Worm (Caenorhabditis elegans) whole organism, L4 larva: ENCODE results near the gene F58B4.2.

Experiments
- D1046.2 ChIP-seq: fragments of 200-800 bp; sonication (Bioruptor generic); IDR thresholded peaks from 2 replicates; pipeline ENCODE4 v1.3.6; 2022; ENCODE audit warnings: missing genetic modification characterization, missing compliant biosample characterization
- F44E2.7 ChIP-seq: fragments of 200-800 bp; sonication (Bioruptor generic); IDR thresholded peaks from 2 replicates; pipeline ENCODE4 v2.1.2; 2022; ENCODE audit warnings: missing genetic modification characterization, missing compliant biosample characterization
- R02D3.7 ChIP-seq: fragments of 150-350 bp; sonication (generic microtip); optimal IDR thresholded peaks from 3 replicates; lab custom pipeline; 2014; ENCODE audit warnings: missing biosample characterization, missing genetic modification characterization
- ZK337.2 ChIP-seq: fragments of 200-800 bp; sonication (Bioruptor generic); IDR thresholded peaks from 2 replicates; pipeline ENCODE4 v1.3.6; 2022; ENCODE audit warnings: missing genetic modification reagents, missing genetic modification characterization, missing compliant biosample characterization
- ama-1 ChIP-seq: fragments of 150-350 bp; optimal IDR thresholded peaks from 2 replicates; lab custom pipeline; 2014; ENCODE audit warnings: inconsistent platforms, mixed read lengths
- arid-1 ChIP-seq: fragments of 200-800 bp; sonication (Bioruptor generic); conservative IDR thresholded peaks from 2 replicates; pipeline ENCODE4 v1.3.6; 2022; ENCODE audit warnings: missing genetic modification reagents, missing genetic modification characterization, missing compliant biosample characterization
- ceh-20 ChIP-seq: fragments of 200-800 bp; sonication (Bioruptor generic); IDR thresholded peaks from 2 replicates; pipeline ENCODE4 v1.3.6; 2022; ENCODE audit warnings: missing genetic modification reagents, missing genetic modification characterization, missing compliant biosample characterization
- ceh-28 ChIP-seq: fragments of 150-350 bp; optimal IDR thresholded peaks from 2 replicates; lab custom pipeline; 2014; ENCODE audit warnings: missing biosample characterization, missing genetic modification reagents, missing genetic modification characterization
- ceh-32 ChIP-seq: sonication (generic microtip); optimal IDR thresholded peaks from 2 replicates; lab custom pipeline; 2016; ENCODE audit warnings: mild to moderate bottlenecking, missing genetic modification characterization, missing compliant biosample characterization; ENCODE audit not compliant: poor library complexity
- ceh-82 ChIP-seq: sonication (generic microtip); optimal IDR thresholded peaks from 2 replicates; lab custom pipeline; 2017; ENCODE audit warnings: missing biosample characterization, missing genetic modification characterization
- ctbp-1 ChIP-seq: fragments of 200-800 bp; sonication (Bioruptor generic); IDR thresholded peaks from 2 replicates; pipeline ENCODE4 v1.3.6; 2022; ENCODE audit warnings: missing genetic modification reagents, missing genetic modification characterization, missing compliant biosample characterization
- daf-16 ChIP-seq, 3 experiments: sonication (generic microtip); optimal IDR thresholded peaks; 2 replicates each; lab custom pipeline; 2016 to 2017; ENCODE audit warnings: missing genetic modification characterization in 3 of 3, missing genetic modification reagents in 3 of 3, mild to moderate bottlenecking in 2 of 3, missing compliant biosample characterization in 2 of 3, missing biosample characterization in 1 of 3, moderate library complexity in 1 of 3
- dmd-8 ChIP-seq: fragments of 200-800 bp; sonication (Bioruptor generic); IDR thresholded peaks from 2 replicates; pipeline ENCODE4 v1.3.6; 2022; ENCODE audit warnings: missing genetic modification characterization, missing compliant biosample characterization
- dpl-1 ChIP-seq: fragments of 150-350 bp; optimal IDR thresholded peaks from 2 replicates; lab custom pipeline; 2014; ENCODE audit warnings: missing biosample characterization, missing genetic modification reagents, missing genetic modification characterization
- duxl-1 ChIP-seq: sonication (generic microtip); optimal IDR thresholded peaks from 2 replicates; lab custom pipeline; 2016; ENCODE audit warnings: mild to moderate bottlenecking, missing genetic modification characterization, moderate library complexity, missing compliant biosample characterization; ENCODE audit not compliant: poor library complexity
- gei-8 ChIP-seq: fragments of 200-800 bp; sonication (Bioruptor generic); optimal IDR thresholded peaks from 2 replicates; lab custom pipeline; 2018; ENCODE audit warnings: mild to moderate bottlenecking, missing genetic modification characterization, missing compliant biosample characterization
- hif-1 ChIP-seq, 2 experiments: sonication (generic microtip); optimal IDR thresholded peaks; 2 replicates each; lab custom pipeline; 2016 to 2017; ENCODE audit warnings: missing compliant biosample characterization in 2 of 2, missing genetic modification characterization in 2 of 2, missing genetic modification reagents in 2 of 2, missing genotype in 2 of 2, mild to moderate bottlenecking in 1 of 2
- hlh-11 ChIP-seq: fragments of 200-800 bp; sonication (Bioruptor generic); optimal IDR thresholded peaks from 2 replicates; lab custom pipeline; 2018; ENCODE audit warnings: mild to moderate bottlenecking, missing genetic modification characterization, missing compliant biosample characterization
- hlh-30 ChIP-seq: sonication (generic microtip); optimal IDR thresholded peaks from 2 replicates; lab custom pipeline; 2017; ENCODE audit warnings: antibody characterized with exemption, mild to moderate bottlenecking, missing genetic modification characterization, missing compliant biosample characterization; ENCODE audit not compliant: insufficient read depth
- hmg-1.1 ChIP-seq: fragments of 200-800 bp; sonication (Bioruptor generic); IDR thresholded peaks from 2 replicates; pipeline ENCODE4 v1.3.6; 2022; ENCODE audit warnings: missing genetic modification reagents, missing genetic modification characterization, missing compliant biosample characterization
- jun-1 ChIP-seq: fragments of 150-350 bp; optimal IDR thresholded peaks from 2 replicates; lab custom pipeline; 2014; ENCODE audit warnings: missing biosample characterization, missing genetic modification reagents, missing genetic modification characterization
- lim-7 ChIP-seq: fragments of 200-800 bp; sonication (Bioruptor generic); IDR thresholded peaks from 2 replicates; pipeline ENCODE4 v1.3.6; 2022; ENCODE audit warnings: missing genetic modification characterization, missing compliant biosample characterization
- lin-38 ChIP-seq: fragments of 200-800 bp; sonication (Bioruptor generic); IDR thresholded peaks from 2 replicates; pipeline ENCODE4 v1.3.6; 2022; ENCODE audit warnings: missing genetic modification reagents, missing genetic modification characterization, missing compliant biosample characterization
- lin-39 ChIP-seq: fragments of 150-350 bp; optimal IDR thresholded peaks from 2 replicates; lab custom pipeline; 2014; ENCODE audit warnings: missing biosample characterization, missing genetic modification reagents, missing genetic modification characterization
- lsy-2 ChIP-seq, 2 experiments: fragments of 150-350 bp in 1 of 2; sonication (generic microtip) in 1 of 2; optimal IDR thresholded peaks; 2 replicates each; lab custom pipeline; 2014 to 2017; ENCODE audit warnings: missing biosample characterization in 2 of 2, missing genetic modification characterization in 2 of 2
- mdl-1 ChIP-seq, 2 experiments: fragments of 150-350 bp in 1 of 2; sonication (generic microtip) in 1 of 2; optimal IDR thresholded peaks; 2 replicates each; lab custom pipeline; 2014 to 2017; ENCODE audit warnings: missing biosample characterization in 2 of 2, missing genetic modification characterization in 2 of 2
- mes-2 ChIP-seq: sonication (generic microtip); optimal IDR thresholded peaks from 2 replicates; lab custom pipeline; 2016; ENCODE audit warnings: missing genotype, mild to moderate bottlenecking, missing genetic modification characterization, missing compliant biosample characterization; ENCODE audit not compliant: poor library complexity, severe bottlenecking
- nhr-10 ChIP-seq: fragments of 150-350 bp; optimal IDR thresholded peaks from 2 replicates; lab custom pipeline; 2014; ENCODE audit warnings: missing biosample characterization, missing genetic modification characterization
- nhr-102 ChIP-seq: sonication (generic microtip); optimal IDR thresholded peaks from 2 replicates; lab custom pipeline; 2016; ENCODE audit warnings: mild to moderate bottlenecking, missing genetic modification characterization, moderate library complexity, missing compliant biosample characterization
- nhr-11 ChIP-seq: fragments of 150-350 bp; optimal IDR thresholded peaks from 2 replicates; lab custom pipeline; 2014; ENCODE audit warnings: missing biosample characterization, missing genetic modification characterization
- nhr-25 ChIP-seq: sonication (generic microtip); optimal IDR thresholded peaks from 2 replicates; lab custom pipeline; 2017; ENCODE audit warnings: missing genetic modification characterization, mild to moderate bottlenecking, missing compliant biosample characterization, antibody characterized with exemption, moderate library complexity, borderline replicate concordance; ENCODE audit not compliant: insufficient read depth
- nhr-42 ChIP-seq: fragments of 200-800 bp; sonication (Bioruptor generic); IDR thresholded peaks from 2 replicates; pipeline ENCODE4 v1.3.6; 2022; ENCODE audit warnings: missing genetic modification characterization, missing compliant biosample characterization
- nhr-48 ChIP-seq: sonication (generic microtip); optimal IDR thresholded peaks from 2 replicates; lab custom pipeline; 2016; ENCODE audit warnings: mild to moderate bottlenecking, missing genetic modification characterization, missing compliant biosample characterization
- nhr-6 ChIP-seq: fragments of 150-350 bp; optimal IDR thresholded peaks from 2 replicates; lab custom pipeline; 2014; ENCODE audit warnings: missing biosample characterization, missing genetic modification characterization
- nhr-77 ChIP-seq: fragments of 150-350 bp; optimal IDR thresholded peaks from 2 replicates; lab custom pipeline; 2014; ENCODE audit warnings: missing biosample characterization, missing genetic modification characterization
- pha-4 ChIP-seq, 2 experiments: fragments of 150-350 bp in 1 of 2; fragments of 200-800 bp in 1 of 2; sonication (Bioruptor generic) in 1 of 2; IDR thresholded peaks in 1 of 2; optimal IDR thresholded peaks in 1 of 2; 2 replicates each; pipeline versions ENCODE4 v1.3.6 to Lab custom; 2014 to 2022; ENCODE audit warnings: missing genetic modification characterization in 2 of 2, missing genetic modification reagents in 2 of 2, missing biosample characterization in 1 of 2, missing compliant biosample characterization in 1 of 2
- rbr-2 ChIP-seq: sonication (generic microtip); optimal IDR thresholded peaks from 2 replicates; lab custom pipeline; 2016; ENCODE audit warnings: missing genotype, missing genetic modification characterization, missing compliant biosample characterization
- saeg-2 ChIP-seq: fragments of 200-800 bp; sonication (Bioruptor generic); IDR thresholded peaks from 2 replicates; pipeline ENCODE4 v1.3.6; 2022; ENCODE audit warnings: missing genetic modification reagents, missing genetic modification characterization, missing compliant biosample characterization
- set-16 ChIP-seq: fragments of 200-800 bp; sonication (Bioruptor generic); IDR thresholded peaks from 2 replicates; pipeline ENCODE4 v1.3.6; 2022; ENCODE audit warnings: missing genetic modification reagents, missing genetic modification characterization, missing compliant biosample characterization
- snpc-1.2 ChIP-seq: fragments of 200-800 bp; sonication (Bioruptor generic); IDR thresholded peaks from 2 replicates; pipeline ENCODE4 v1.3.6; 2022; ENCODE audit warnings: missing genetic modification reagents, missing genetic modification characterization, missing compliant biosample characterization
- tra-1 ChIP-seq: fragments of 200-800 bp; sonication (Bioruptor generic); IDR thresholded peaks from 2 replicates; pipeline ENCODE4 v1.3.6; 2022; ENCODE audit warnings: missing genetic modification reagents, missing genetic modification characterization, missing compliant biosample characterization
- unc-130 ChIP-seq: sonication (generic microtip); optimal IDR thresholded peaks from 2 replicates; lab custom pipeline; 2016; ENCODE audit warnings: missing genetic modification reagents, missing genetic modification characterization, missing compliant biosample characterization
- unc-62 ChIP-seq, 3 experiments: fragments of 150-350 bp in 1 of 3; sonication (generic microtip); optimal IDR thresholded peaks in 2 of 3; peaks in 1 of 3; 1 replicate in 1 of 3; 2 replicates in 2 of 3; lab custom pipeline; 2014 to 2017; ENCODE audit warnings: missing biosample characterization in 3 of 3, missing genetic modification characterization in 3 of 3, missing genetic modification reagents in 3 of 3, missing genotype in 1 of 3
- vab-7 ChIP-seq: fragments of 200-800 bp; sonication (Bioruptor generic); IDR thresholded peaks from 2 replicates; pipeline ENCODE4 v1.3.6; 2022; ENCODE audit warnings: missing genetic modification reagents, missing genetic modification characterization, missing compliant biosample characterization
- zfp-3 ChIP-seq: fragments of 200-800 bp; sonication (Bioruptor generic); conservative IDR thresholded peaks from 2 replicates; pipeline ENCODE4 v1.3.6; 2022; ENCODE audit warnings: missing genetic modification reagents, missing genetic modification characterization, missing compliant biosample characterization

F58B4.2 gene

ce11 chrV:10873190-10873589 is 45.1 kb downstream of the F58B4.2 start:
- TF ChIP-seq hlh-30 (tag; lab: Kevin White, UChicago) (peak; percentile 39), nhr-102 (tag; lab: Kevin White, UChicago) (no peak), R02D3.7 (tag; lab: Kevin White, UChicago) (no peak), daf-16 (GFP tag; optimal IDR thresholded peaks at IDR 0.05; lab: Kevin White, UChicago) (no peak), daf-16 (tag; optimal IDR thresholded peaks at IDR 0.05; lab: Kevin White, UChicago) (peak; percentile 0), mdl-1 (tag; optimal IDR thresholded peaks at IDR 0.05; lab: Kevin White, UChicago) (peak in 1 of 2 experiments; percentile 18), ceh-20 (GFP tag; lab: Robert Waterston, UW) (no peak), saeg-2 (GFP tag; lab: Robert Waterston, UW) (no peak), nhr-11 (tag; lab: Kevin White, UChicago) (no peak), jun-1 (tag; lab: Kevin White, UChicago) (no peak), unc-62 (GFP tag; optimal IDR thresholded peaks at IDR 0.05 in 1 of 2; lab: Kevin White, UChicago) (peak in 1 of 2 experiments; percentile 76), unc-62 (tag; optimal IDR thresholded peaks at IDR 0.05; lab: Kevin White, UChicago) (no peak), zfp-3 (GFP tag; lab: Robert Waterston, UW) (no peak), ceh-82 (tag; lab: Kevin White, UChicago) (no peak)
- TF ChIP-seq, all 104 proteins: peak for 4

DNA sequence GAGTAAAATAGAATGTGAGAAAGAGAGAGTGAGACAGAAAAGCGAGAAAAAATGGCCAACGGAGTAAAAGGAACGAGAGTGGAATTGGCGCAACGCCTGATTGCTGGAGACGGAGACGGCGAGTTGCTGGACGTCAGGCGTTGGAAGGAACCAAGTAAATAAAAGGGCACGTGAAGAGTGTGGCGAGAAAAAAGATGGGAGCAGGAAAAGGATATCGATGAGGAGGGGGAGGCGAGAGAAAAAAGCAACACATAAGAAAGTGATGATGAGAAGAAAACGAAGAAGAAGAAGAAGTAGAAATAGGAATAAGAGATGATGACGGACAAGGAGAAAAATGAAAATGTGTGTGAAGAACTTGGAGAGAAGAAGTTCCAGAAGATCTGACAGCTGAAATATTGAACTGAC is 46.8 kb downstream of the F58B4.2 start:
- peak; percentile 60; the same call in 1 of the 2 replicates for TF ChIP-seq set-16 (GFP tag; lab: Robert Waterston, UW)
- no peak for TF ChIP-seq nhr-42 (GFP tag; lab: Robert Waterston, UW)
- TF ChIP-seq hlh-30 (tag; lab: Kevin White, UChicago), result peak; percentile 99
- TF ChIP-seq daf-16 (GFP tag; optimal IDR thresholded peaks at IDR 0.05; lab: Kevin White, UChicago), result no peak
- peak; percentile 45 for TF ChIP-seq daf-16 (tag; optimal IDR thresholded peaks at IDR 0.05; lab: Kevin White, UChicago)
- TF ChIP-seq ceh-32 (tag; lab: Kevin White, UChicago), result peak; percentile 12
- peak; percentile 67 for TF ChIP-seq nhr-77
- peak; percentile 47 for TF ChIP-seq gei-8 (GFP tag; lab: Kevin White, UChicago)
- TF ChIP-seq lin-39 (tag; lab: Kevin White, UChicago), result no peak
- TF ChIP-seq dpl-1, result peak; percentile 41
- TF ChIP-seq hlh-11, result peak; percentile 93
- peak; percentile 20 for TF ChIP-seq ceh-28
- no peak for TF ChIP-seq unc-130 (GFP tag; lab: Kevin White, UChicago)
- peak; percentile 78 for TF ChIP-seq nhr-6 (tag; lab: Kevin White, UChicago)
- no peak for TF ChIP-seq F44E2.7
- TF ChIP-seq tra-1 (GFP tag; lab: Robert Waterston, UW), result peak; percentile 73
- TF ChIP-seq ctbp-1 (GFP tag; lab: Robert Waterston, UW), result peak; percentile 91
- no peak for TF ChIP-seq D1046.2
- peak; percentile 53 for TF ChIP-seq mes-2 (tag; lab: Kevin White, UChicago)
- TF ChIP-seq nhr-102 (tag; lab: Kevin White, UChicago), result peak; percentile 17
- no peak for TF ChIP-seq arid-1 (GFP tag; lab: Robert Waterston, UW)
- no peak for TF ChIP-seq ama-1 (lab: Kevin White, UChicago)
- no peak for TF ChIP-seq lim-7 (GFP tag; lab: Robert Waterston, UW)
- peak; percentile 59 for TF ChIP-seq nhr-10 (tag; lab: Kevin White, UChicago)
- TF ChIP-seq dmd-8, result no peak
- no peak for TF ChIP-seq snpc-1.2
- TF ChIP-seq vab-7 (GFP tag; lab: Robert Waterston, UW), result peak; percentile 42; the same call in 1 of the 2 replicates
- TF ChIP-seq ZK337.2 (GFP tag; lab: Robert Waterston, UW), result peak; percentile 43; the same call in 1 of the 2 replicates
- peak in 1 of 2 experiments; percentile 67 for TF ChIP-seq hif-1 (tag; optimal IDR thresholded peaks at IDR 0.05; lab: Kevin White, UChicago)
- peak; percentile 87 for TF ChIP-seq hmg-1.1 (GFP tag; lab: Robert Waterston, UW)
- TF ChIP-seq ceh-20 (GFP tag; lab: Robert Waterston, UW), result peak; percentile 52; the same call in 1 of the 2 replicates
- TF ChIP-seq rbr-2 (tag; lab: Kevin White, UChicago), result peak; percentile 75
- TF ChIP-seq lsy-2 (tag; optimal IDR thresholded peaks at IDR 0.05; lab: Kevin White, UChicago), result peak; percentile 76 to 79
- peak; percentile 28 for TF ChIP-seq nhr-48 (tag; lab: Kevin White, UChicago)
- no peak for TF ChIP-seq duxl-1 (tag; lab: Kevin White, UChicago)
- TF ChIP-seq pha-4 (GFP tag; IDR thresholded peaks at IDR 0.05; lab: Robert Waterston, UW), result no peak
- TF ChIP-seq pha-4 (tag; optimal IDR thresholded peaks at IDR 0.05; lab: Kevin White, UChicago), result peak; percentile 26
- TF ChIP-seq nhr-25, result no peak
- no peak for TF ChIP-seq lin-38 (GFP tag; lab: Robert Waterston, UW)
